Fruit fly (Drosophila melanogaster): ENCODE results near the gene mtgo.

The mtgo gene

dm6 chr2L:16535071-16535581 is 9.7 kb upstream of the mtgo start (continued):
- TF ChIP-seq chif (GFP tag; optimal IDR thresholded peaks at IDR 0.05) (peak; percentile 54 to 75), sug (tag; optimal IDR thresholded peaks at IDR 0.05) (peak; percentile 60), chn (GFP tag; optimal IDR thresholded peaks at IDR 0.05) (peak; percentile 68), sqz (GFP tag; optimal IDR thresholded peaks at IDR 0.05) (no peak), Spps (tag; optimal IDR thresholded peaks at IDR 0.05) (no peak), sr (GFP tag; IDR thresholded peaks at IDR 0.05) (no peak), ham (GFP tag; IDR thresholded peaks at IDR 0.05) (no peak), Sry-δ (GFP tag; optimal IDR thresholded peaks at IDR 0.05) (no peak), CG18764 (GFP tag; optimal IDR thresholded peaks at IDR 0.05) (no peak), tin (GFP tag; optimal IDR thresholded peaks at IDR 0.05) (peak; percentile 34), CG2889 (GFP tag; IDR thresholded peaks at IDR 0.05) (0 out of 3 replicates have a peak, but pooled peaks have one; percentile 9), Six4 (GFP tag; optimal IDR thresholded peaks at IDR 0.05) (peak; percentile 59), Meics (GFP tag; optimal IDR thresholded peaks at IDR 0.05) (peak; percentile 82), CG4854 (GFP tag; optimal IDR thresholded peaks at IDR 0.05) (peak; percentile 53), ken (GFP tag; IDR thresholded peaks at IDR 0.05) (no peak), CG15269 (tag; optimal IDR thresholded peaks at IDR 0.05) (peak; percentile 81), Ada2b (GFP tag; IDR thresholded peaks at IDR 0.05) (no peak), en (GFP tag; optimal IDR thresholded peaks at IDR 0.05) (peak; percentile 66), fru (optimal IDR thresholded peaks at IDR 0.05) (no peak), gsb (GFP tag; IDR thresholded peaks at IDR 0.05) (no peak), CG3726 (GFP tag; IDR thresholded peaks at IDR 0.05) (no peak), CG14667 (GFP tag; IDR thresholded peaks at IDR 0.05) (no peak), vnd (GFP tag; IDR thresholded peaks at IDR 0.05; ENCODE audit: partially characterized antibody) (no peak), jing (GFP tag; optimal IDR thresholded peaks at IDR 0.05) (peak; percentile 56), Doc2 (GFP tag; IDR thresholded peaks at IDR 0.05) (no peak), CG16813 (GFP tag; IDR thresholded peaks at IDR 0.05; ENCODE audit: partially characterized antibody) (no peak), CG12236 (GFP tag; optimal IDR thresholded peaks at IDR 0.05) (peak; percentile 62), CG12071 (GFP tag; optimal IDR thresholded peaks at IDR 0.05) (no peak), cato (GFP tag; optimal IDR thresholded peaks at IDR 0.05; ENCODE audit: borderline replicate concordance) (no peak), Aef1 (GFP tag; IDR thresholded peaks at IDR 0.05) (peak; percentile 58; the same call in 2 of the 3 replicates), CG15011 (GFP tag; optimal IDR thresholded peaks at IDR 0.05) (peak; percentile 49), ATbp (GFP tag; optimal IDR thresholded peaks at IDR 0.05) (peak; percentile 24), CG12769 (tag; optimal IDR thresholded peaks at IDR 0.05) (peak; percentile 84), CG9817 (tag; optimal IDR thresholded peaks at IDR 0.05) (peak; percentile 70), Dip2 (GFP tag; IDR thresholded peaks at IDR 0.05) (no peak), ase (GFP tag; IDR thresholded peaks at IDR 0.05) (0 out of 3 replicates have a peak, but pooled peaks have one; percentile 12), CG11723 (GFP tag; optimal IDR thresholded peaks at IDR 0.05) (peak; percentile 39), nmo (GFP tag; optimal IDR thresholded peaks at IDR 0.05) (peak; percentile 83), lmd (GFP tag; IDR thresholded peaks at IDR 0.05) (peak; percentile 78), CG3065 (GFP tag; optimal IDR thresholded peaks at IDR 0.05) (no peak), CG3995 (GFP tag; optimal IDR thresholded peaks at IDR 0.05) (no peak), CG9215 (GFP tag; IDR thresholded peaks at IDR 0.05) (peak; percentile 67), slou (GFP tag; optimal IDR thresholded peaks at IDR 0.05) (peak; percentile 89), Vsx1 (GFP tag; optimal IDR thresholded peaks at IDR 0.05) (no peak), Opbp (GFP tag; IDR thresholded peaks at IDR 0.05; ENCODE audit: partially characterized antibody) (no peak), sc (optimal IDR thresholded peaks at IDR 0.05) (no peak), sc (GFP tag; optimal IDR thresholded peaks at IDR 0.05) (peak; percentile 28), eve (GFP tag; optimal IDR thresholded peaks at IDR 0.05) (peak in 1 of 2 experiments; percentile 93), CG10267 (tag; optimal IDR thresholded peaks at IDR 0.05) (peak; percentile 42), CG13624 (GFP tag; optimal IDR thresholded peaks at IDR 0.05) (peak; percentile 87), CG10654 (GFP tag; optimal IDR thresholded peaks at IDR 0.05) (no peak), CG9727 (GFP tag; optimal IDR thresholded peaks at IDR 0.05) (peak; percentile 47)

All from whole organism, embryonic.